Fruit fly (Drosophila melanogaster) whole organism, adult: Measurements from ENCODE around the gene CG33510.

Source experiments
- CG14711 ChIP-seq: fragments of 200-800 bp; sonication (Bioruptor generic); optimal IDR thresholded peaks from 2 replicates; lab custom pipeline; 2018; ENCODE audit warnings: missing biosample characterization, mild to moderate bottlenecking, missing genetic modification characterization, moderate library complexity
- CG33017 ChIP-seq: fragments of 200-800 bp; sonication (Bioruptor generic); optimal IDR thresholded peaks from 2 replicates; lab custom pipeline; 2018; ENCODE audit warnings: missing biosample characterization, mild to moderate bottlenecking, missing genetic modification characterization, moderate library complexity
- CG5204 ChIP-seq: fragments of 200-800 bp; sonication (Bioruptor generic); optimal IDR thresholded peaks from 2 replicates; lab custom pipeline; 2016; ENCODE audit warnings: missing biosample characterization, missing genetic modification characterization
- Hr96 ChIP-seq: fragments of 200-800 bp; sonication (Bioruptor generic); optimal IDR thresholded peaks from 2 replicates; lab custom pipeline; 2016; ENCODE audit warnings: missing biosample characterization, missing genetic modification characterization
- bab1 ChIP-seq: fragments of 200-800 bp; sonication (Bioruptor generic); optimal IDR thresholded peaks from 3 replicates; lab custom pipeline; 2019; ENCODE audit warnings: missing biosample characterization, mild to moderate bottlenecking, missing genetic modification characterization, moderate library complexity
- cic ChIP-seq: fragments of 200-800 bp; sonication (Bioruptor generic); optimal IDR thresholded peaks from 2 replicates; lab custom pipeline; 2017; ENCODE audit warnings: missing biosample characterization, mild to moderate bottlenecking, missing genetic modification characterization, moderate library complexity
- kay ChIP-seq: fragments of 200-800 bp; sonication (Bioruptor generic); peaks from one replicate; lab custom pipeline; 2016; ENCODE audit warnings: missing biosample characterization, missing genetic modification characterization, borderline replicate concordance
- ovo ChIP-seq: fragments of 200-800 bp; sonication (Bioruptor generic); optimal IDR thresholded peaks from 2 replicates; lab custom pipeline; 2016; ENCODE audit warnings: missing biosample characterization, missing genetic modification characterization

dm6 chr2L:21039569-21040159 lies 44.5 kb downstream of the CG33510 start:
- TF ChIP-seq Hr96 (GFP tag; lab: Kevin White, UChicago) (no peak), bab1 (GFP tag; lab: Kevin White, UChicago) (no peak), kay (GFP tag; lab: Kevin White, UChicago) (no peak), cic (GFP tag; lab: Kevin White, UChicago) (no peak), CG5204 (no peak), ovo (GFP tag; lab: Kevin White, UChicago) (no peak), CG14711 (tag; lab: Kevin White, UChicago) (no peak), CG33017 (tag; lab: Kevin White, UChicago) (no peak)
